Fruit fly (Drosophila melanogaster) whole organism, adult: ENCODE measurements around the gene CG14151.

Experiments used
- CG11617 ChIP-seq: fragments of 200-800 bp; sonication (Bioruptor generic); optimal IDR thresholded peaks from 2 replicates; lab custom pipeline; 2017; ENCODE audit warnings: mild to moderate bottlenecking, missing biosample characterization, missing genetic modification reagents, missing genetic modification characterization
- CG14711 ChIP-seq: fragments of 200-800 bp; sonication (Bioruptor generic); optimal IDR thresholded peaks from 2 replicates; lab custom pipeline; 2018; ENCODE audit warnings: missing biosample characterization, mild to moderate bottlenecking, missing genetic modification characterization, moderate library complexity
- CG33017 ChIP-seq: fragments of 200-800 bp; sonication (Bioruptor generic); optimal IDR thresholded peaks from 2 replicates; lab custom pipeline; 2018; ENCODE audit warnings: missing biosample characterization, mild to moderate bottlenecking, missing genetic modification characterization, moderate library complexity
- CG7101 ChIP-seq: fragments of 200-800 bp; sonication (Bioruptor generic); optimal IDR thresholded peaks from 2 replicates; lab custom pipeline; 2018; ENCODE audit warnings: missing biosample characterization, mild to moderate bottlenecking, missing genetic modification characterization, moderate library complexity
- Crg-1 ChIP-seq: fragments of 200-800 bp; sonication (Bioruptor generic); optimal IDR thresholded peaks from 2 replicates; lab custom pipeline; 2016; ENCODE audit warnings: missing biosample characterization, missing genetic modification characterization
- pad ChIP-seq: fragments of 200-800 bp; sonication (Bioruptor generic); optimal IDR thresholded peaks from 3 replicates; lab custom pipeline; 2017; ENCODE audit warnings: missing biosample characterization, missing genetic modification characterization, mild to moderate bottlenecking, moderate library complexity, missing genetic modification reagents
- tj ChIP-seq: fragments of 200-800 bp; sonication (Bioruptor generic); optimal IDR thresholded peaks from 3 replicates; lab custom pipeline; 2017; ENCODE audit warnings: missing biosample characterization, mild to moderate bottlenecking, missing genetic modification characterization, moderate library complexity
- toe ChIP-seq: fragments of 200-800 bp; sonication (Bioruptor generic); optimal IDR thresholded peaks from 2 replicates; lab custom pipeline; 2016; ENCODE audit warnings: missing biosample characterization, missing genetic modification characterization

DNA sequence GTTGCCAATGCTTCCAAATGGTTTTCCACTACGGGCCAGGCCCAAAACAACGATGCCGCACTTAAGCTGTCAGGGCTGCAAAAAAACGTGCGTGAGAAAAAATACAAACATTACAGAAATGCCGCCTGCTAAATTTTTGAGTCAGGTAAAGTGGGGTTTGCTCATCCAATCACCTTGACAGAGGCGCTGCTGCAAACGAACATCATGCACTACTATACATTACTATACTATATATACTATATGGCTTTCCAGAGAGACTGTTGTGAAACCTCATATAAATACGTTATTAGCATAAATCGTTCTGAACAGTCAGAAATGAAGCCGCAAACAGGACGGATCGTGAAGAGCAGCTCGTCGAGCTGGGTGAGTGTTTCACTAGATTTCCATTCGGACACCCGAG is 14.9 kb upstream of the CG14151 start, which contains the start of gene CG14153:
- TF ChIP-seq CG33017, result no peak
- no peak for TF ChIP-seq CG7101
- no peak for TF ChIP-seq CG14711 (tag; lab: Kevin White, UChicago)
- no peak for TF ChIP-seq CG11617 (GFP tag; lab: Kevin White, UChicago)
- no peak for TF ChIP-seq toe (GFP tag; lab: Kevin White, UChicago)
- no peak for TF ChIP-seq Crg-1
- no peak for TF ChIP-seq pad (GFP tag; lab: Kevin White, UChicago)
- no peak for TF ChIP-seq tj
